Fruit fly (Drosophila melanogaster): ENCODE data around the gene Rpn7.

Rpn7 gene

dm6 chr3R:22454397-22455334, 7.2 kb downstream of the Rpn7 start:
- peak; percentile 29 for TF ChIP-seq CG10543 (GFP tag; optimal IDR thresholded peaks at IDR 0.05)
- TF ChIP-seq mld (GFP tag; IDR thresholded peaks at IDR 0.05; ENCODE audit: partially characterized antibody), result no peak
- no peak for TF ChIP-seq BEAF-32 (GFP tag; optimal IDR thresholded peaks at IDR 0.05)
- TF ChIP-seq dpn (GFP tag; optimal IDR thresholded peaks at IDR 0.05), result no peak
- no peak for TF ChIP-seq scrt (GFP tag; optimal IDR thresholded peaks at IDR 0.05)
- TF ChIP-seq sd (tag; optimal IDR thresholded peaks at IDR 0.05), result peak; percentile 6
- TF ChIP-seq CG13894 (tag; optimal IDR thresholded peaks at IDR 0.05), result peak; percentile 18
- TF ChIP-seq CG9215 (GFP tag; IDR thresholded peaks at IDR 0.05), result no peak
- 0 out of 3 replicates have a peak, but pooled peaks have one; percentile 31 for TF ChIP-seq CG6791 (GFP tag; IDR thresholded peaks at IDR 0.05; ENCODE audit: partially characterized antibody)
- TF ChIP-seq rib (GFP tag; IDR thresholded peaks at IDR 0.05), result no peak
- no peak for TF ChIP-seq E2f2 (GFP tag; IDR thresholded peaks at IDR 0.05)
- TF ChIP-seq phol (tag; optimal IDR thresholded peaks at IDR 0.05), result no peak
- TF ChIP-seq sens-2 (GFP tag; IDR thresholded peaks at IDR 0.05), result no peak
- TF ChIP-seq Gug (GFP tag; IDR thresholded peaks at IDR 0.05), result no peak
- no peak for TF ChIP-seq CG14050 (GFP tag; IDR thresholded peaks at IDR 0.05)
- no peak for TF ChIP-seq dysf (GFP tag; IDR thresholded peaks at IDR 0.05)
- peak; percentile 55 for TF ChIP-seq grn (GFP tag; optimal IDR thresholded peaks at IDR 0.05)
- no peak for TF ChIP-seq Sry-β (GFP tag; optimal IDR thresholded peaks at IDR 0.05)
- TF ChIP-seq CG17568 (GFP tag; optimal IDR thresholded peaks at IDR 0.05), result no peak
- no peak for TF ChIP-seq bowl (GFP tag; IDR thresholded peaks at IDR 0.05)
- no peak for TF ChIP-seq CG12659 (GFP tag; optimal IDR thresholded peaks at IDR 0.05)
- TF ChIP-seq CG7271 (tag; optimal IDR thresholded peaks at IDR 0.05), result no peak
- TF ChIP-seq CG18476 (GFP tag; optimal IDR thresholded peaks at IDR 0.05), result no peak
- no peak for TF ChIP-seq Mrtf (GFP tag; IDR thresholded peaks at IDR 0.05)
- TF ChIP-seq grau (tag; optimal IDR thresholded peaks at IDR 0.05), result no peak
- no peak for TF ChIP-seq pfk (GFP tag; optimal IDR thresholded peaks at IDR 0.05)
- TF ChIP-seq CG9932 (GFP tag; IDR thresholded peaks at IDR 0.05), result no peak
- TF ChIP-seq CG7357 (GFP tag; IDR thresholded peaks at IDR 0.05), result no peak
- TF ChIP-seq br (optimal IDR thresholded peaks at IDR 0.05), result no peak
- peak; percentile 26 for TF ChIP-seq lab (GFP tag; optimal IDR thresholded peaks at IDR 0.05)
- no peak for TF ChIP-seq Side (GFP tag; optimal IDR thresholded peaks at IDR 0.05)
- TF ChIP-seq CG2116 (GFP tag; optimal IDR thresholded peaks at IDR 0.05), result no peak
- TF ChIP-seq B-H2 (GFP tag; optimal IDR thresholded peaks at IDR 0.05), result no peak
- TF ChIP-seq Doc2 (GFP tag; IDR thresholded peaks at IDR 0.05), result no peak
- TF ChIP-seq tll (GFP tag; optimal IDR thresholded peaks at IDR 0.05), result no peak
- no peak for TF ChIP-seq gce (GFP tag; IDR thresholded peaks at IDR 0.05)
- TF ChIP-seq Bteb2 (GFP tag; optimal IDR thresholded peaks at IDR 0.05), result no peak
- TF ChIP-seq CG1792 (GFP tag; optimal IDR thresholded peaks at IDR 0.05), result no peak
- TF ChIP-seq cg (GFP tag; optimal IDR thresholded peaks at IDR 0.05), result peak; percentile 48
- no peak for TF ChIP-seq chif (GFP tag; optimal IDR thresholded peaks at IDR 0.05)
- no peak for TF ChIP-seq Tbp (GFP tag; optimal IDR thresholded peaks at IDR 0.05)
- TF ChIP-seq sug (tag; optimal IDR thresholded peaks at IDR 0.05), result peak; percentile 64
- no peak for TF ChIP-seq CG17612 (GFP tag; IDR thresholded peaks at IDR 0.05)
- TF ChIP-seq CG31365 (tag; optimal IDR thresholded peaks at IDR 0.05), result no peak
- TF ChIP-seq Bgb (GFP tag; IDR thresholded peaks at IDR 0.05; ENCODE audit: partially characterized antibody), result 0 out of 2 replicates have a peak, but pooled peaks have one; percentile 8
- TF ChIP-seq disco-r (GFP tag; optimal IDR thresholded peaks at IDR 0.05), result no peak
- TF ChIP-seq Atf-2 (GFP tag; optimal IDR thresholded peaks at IDR 0.05), result no peak
- no peak for TF ChIP-seq CG9727 (GFP tag; optimal IDR thresholded peaks at IDR 0.05)
- TF ChIP-seq gem (tag; optimal IDR thresholded peaks at IDR 0.05), result no peak
